Worm (Caenorhabditis elegans) whole organism, L4/young adult: ENCODE results near the gene ZK1307.2.

ENCODE experiments used
- W03F9.2 ChIP-seq: fragments of 150-350 bp; optimal IDR thresholded peaks from 2 replicates; lab custom pipeline; 2014; ENCODE audit warnings: missing biosample characterization, missing genetic modification characterization
- dao-5 ChIP-seq: sonication (generic microtip); optimal IDR thresholded peaks from 2 replicates; lab custom pipeline; 2016; ENCODE audit warnings: missing genotype, missing genetic modification characterization, moderate library complexity, missing compliant biosample characterization
- him-1 ChIP-seq: sonication (generic microtip); optimal IDR thresholded peaks from 2 replicates; lab custom pipeline; 2016; ENCODE audit warnings: missing genotype, missing genetic modification reagents, missing genetic modification characterization, missing compliant biosample characterization

DNA sequence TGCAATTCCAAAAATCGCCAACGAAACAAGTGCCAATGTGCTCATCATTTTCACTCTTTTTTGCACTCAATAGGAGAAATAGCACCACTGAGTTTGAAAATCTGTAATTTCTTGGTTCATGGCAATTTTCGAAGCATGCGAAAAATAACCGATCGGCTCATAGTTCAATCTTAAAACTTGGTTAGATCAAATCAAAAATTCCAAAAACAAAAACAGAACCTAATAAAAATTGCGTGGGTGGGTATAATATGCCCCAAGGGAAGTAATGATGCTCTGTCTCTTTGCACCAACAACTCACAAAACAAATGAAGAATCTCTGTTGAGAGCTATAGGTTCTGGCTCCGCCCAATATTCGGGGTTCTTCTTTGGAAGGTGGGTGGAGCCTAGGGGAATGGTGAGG, 38.1 kb upstream of the ZK1307.2 start, which contains the start of gene nlp-11:
- TF ChIP-seq him-1 (tag; lab: Kevin White, UChicago) (no peak), W03F9.2 (no peak), dao-5 (no peak)
